Fruit fly (Drosophila melanogaster) Kc167 (cell line): ENCODE data around the gene Ldh.

Experiments used
- Myc ChIP-seq: fragments of >200 bp; optimal IDR thresholded peaks from 2 replicates; lab custom pipeline; 2017; ENCODE audit warnings: missing external identifiers
- Sin3A ChIP-seq: fragments of >200 bp; optimal IDR thresholded peaks from 2 replicates; lab custom pipeline; 2018; ENCODE audit warnings: missing external identifiers
- h ChIP-seq: fragments of >200 bp; optimal IDR thresholded peaks from 3 replicates; lab custom pipeline; 2018; ENCODE audit warnings: missing external identifiers
- insv ChIP-seq: fragments of >200 bp; optimal IDR thresholded peaks from 3 replicates; lab custom pipeline; 2018; ENCODE audit warnings: missing external identifiers
- psq ChIP-seq: fragments of >200 bp; optimal IDR thresholded peaks from 2 replicates; lab custom pipeline; 2017; ENCODE audit warnings: missing external identifiers
- ttk ChIP-seq: sonication (Bioruptor generic); optimal IDR thresholded peaks from 2 replicates; lab custom pipeline; 2017; ENCODE audit warnings: missing external identifiers

The Ldh gene

dm6 chr3L:6262644-6263404 lies at the start of gene Ldh:
Gene Ldh (minus strand): TSS chr3L:6262694.
- TF ChIP-seq psq (lab: Kevin White, UChicago), result no peak

dm6 chr3L:6312029-6312623 lies 49.6 kb upstream of the Ldh start:
- no peak for TF ChIP-seq Myc (lab: Kevin White, UChicago)
- no peak for TF ChIP-seq h (lab: Kevin White, UChicago)
- TF ChIP-seq Sin3A (lab: Kevin White, UChicago), result no peak
- no peak for TF ChIP-seq insv (lab: Kevin White, UChicago)
- no peak for TF ChIP-seq psq (lab: Kevin White, UChicago)
- TF ChIP-seq ttk (lab: Kevin White, UChicago), result no peak

- TF ChIP-seq insv (lab: Kevin White, UChicago) (no peak), Myc (lab: Kevin White, UChicago) (no peak), h (lab: Kevin White, UChicago) (no peak)
These were observed 48.0 kb upstream of the Ldh start for dm6 chr3L:6310489-6310888.

- TF ChIP-seq h (lab: Kevin White, UChicago) (no peak), insv (lab: Kevin White, UChicago) (no peak), psq (lab: Kevin White, UChicago) (no peak), Myc (lab: Kevin White, UChicago) (no peak), Sin3A (lab: Kevin White, UChicago) (no peak), ttk (lab: Kevin White, UChicago) (no peak)
These were observed 47.2 kb upstream of the Ldh start for dm6 chr3L:6309726-6310125.

- TF ChIP-seq Myc (lab: Kevin White, UChicago) (no peak), ttk (lab: Kevin White, UChicago) (no peak), Sin3A (lab: Kevin White, UChicago) (no peak), insv (lab: Kevin White, UChicago) (no peak), psq (lab: Kevin White, UChicago) (no peak), h (lab: Kevin White, UChicago) (no peak)
These were observed 46.1 kb upstream of the Ldh start for dm6 chr3L:6308596-6308995.

dm6 chr3L:6307298-6307697 lies 44.8 kb upstream of the Ldh start:
- no peak for TF ChIP-seq ttk (lab: Kevin White, UChicago)
- no peak for TF ChIP-seq h (lab: Kevin White, UChicago)
- TF ChIP-seq Sin3A (lab: Kevin White, UChicago), result no peak
- no peak for TF ChIP-seq psq (lab: Kevin White, UChicago)
- no peak for TF ChIP-seq insv (lab: Kevin White, UChicago)

dm6 chr3L:6304859-6305258 lies 42.4 kb upstream of the Ldh start:
- no peak for TF ChIP-seq Sin3A (lab: Kevin White, UChicago)
- no peak for TF ChIP-seq h (lab: Kevin White, UChicago)
- TF ChIP-seq Myc (lab: Kevin White, UChicago), result no peak
- TF ChIP-seq ttk (lab: Kevin White, UChicago), result no peak
- TF ChIP-seq psq (lab: Kevin White, UChicago), result no peak
- no peak for TF ChIP-seq insv (lab: Kevin White, UChicago)

dm6 chr3L:6302500-6302899 lies 40.0 kb upstream of the Ldh start:
- TF ChIP-seq h (lab: Kevin White, UChicago), result no peak
- no peak for TF ChIP-seq Myc (lab: Kevin White, UChicago)
- no peak for TF ChIP-seq Sin3A (lab: Kevin White, UChicago)
- TF ChIP-seq psq (lab: Kevin White, UChicago), result no peak
- TF ChIP-seq ttk (lab: Kevin White, UChicago), result no peak
- TF ChIP-seq insv (lab: Kevin White, UChicago), result no peak

dm6 chr3L:6296611-6297010 lies 34.1 kb upstream of the Ldh start:
- TF ChIP-seq h (lab: Kevin White, UChicago) (no peak), insv (lab: Kevin White, UChicago) (no peak), ttk (lab: Kevin White, UChicago) (no peak), Sin3A (lab: Kevin White, UChicago) (no peak), psq (lab: Kevin White, UChicago) (no peak), Myc (lab: Kevin White, UChicago) (no peak)

- TF ChIP-seq insv (lab: Kevin White, UChicago), result no peak
- TF ChIP-seq psq (lab: Kevin White, UChicago), result no peak
- no peak for TF ChIP-seq h (lab: Kevin White, UChicago)
- no peak for TF ChIP-seq ttk (lab: Kevin White, UChicago)
- no peak for TF ChIP-seq Sin3A (lab: Kevin White, UChicago)
- TF ChIP-seq Myc (lab: Kevin White, UChicago), result no peak
These were observed 22.9 kb upstream of the Ldh start for dm6 chr3L:6285412-6285811.

dm6 chr3L:6275487-6275886 lies 13.0 kb upstream of the Ldh start, which contains the start of gene CG43168:
Gene CG43168 (plus strand): TSS chr3L:6275787.
- TF ChIP-seq ttk (lab: Kevin White, UChicago) (no peak), h (lab: Kevin White, UChicago) (no peak), Sin3A (lab: Kevin White, UChicago) (no peak), psq (lab: Kevin White, UChicago) (no peak), Myc (lab: Kevin White, UChicago) (no peak), insv (lab: Kevin White, UChicago) (no peak)

dm6 chr3L:6274929-6275328 lies 12.4 kb upstream of the Ldh start:
- no peak for TF ChIP-seq Myc (lab: Kevin White, UChicago)
- no peak for TF ChIP-seq ttk (lab: Kevin White, UChicago)
- TF ChIP-seq Sin3A (lab: Kevin White, UChicago), result no peak
- TF ChIP-seq h (lab: Kevin White, UChicago), result no peak
- no peak for TF ChIP-seq psq (lab: Kevin White, UChicago)
- TF ChIP-seq insv (lab: Kevin White, UChicago), result no peak
